Fruit fly (Drosophila melanogaster) whole organism, pupa: Measurements from ENCODE around the gene CG5934.

ENCODE experiments used
- CG10348 ChIP-seq: fragments of 200-800 bp; sonication (Bioruptor generic); IDR thresholded peaks from 2 replicates; pipeline ENCODE4 v1.3.6; 2022; ENCODE audit warnings: missing biosample characterization, missing genetic modification characterization
- CG12605 ChIP-seq: fragments of 200-800 bp; sonication (Bioruptor generic); IDR thresholded peaks from 2 replicates; pipeline ENCODE4 v1.3.6; 2022; ENCODE audit warnings: missing biosample characterization, missing genetic modification characterization
- CG13204 ChIP-seq: fragments of 200-800 bp; sonication (Bioruptor generic); optimal IDR thresholded peaks from 2 replicates; lab custom pipeline; 2018; ENCODE audit warnings: missing biosample characterization, mild to moderate bottlenecking, missing genetic modification characterization, moderate library complexity
- CG14655 ChIP-seq: fragments of 200-800 bp; sonication (Bioruptor generic); optimal IDR thresholded peaks from 3 replicates; lab custom pipeline; 2017; ENCODE audit warnings: mild to moderate bottlenecking, missing biosample characterization, missing genetic modification reagents, missing genetic modification characterization
- CG15710 ChIP-seq: fragments of 200-800 bp; sonication (Bioruptor generic); optimal IDR thresholded peaks from 2 replicates; lab custom pipeline; 2018; ENCODE audit warnings: missing biosample characterization, mild to moderate bottlenecking, missing genetic modification characterization, moderate library complexity
- CG17806 ChIP-seq: fragments of 200-800 bp; sonication (Bioruptor generic); optimal IDR thresholded peaks from 2 replicates; lab custom pipeline; 2018; ENCODE audit warnings: missing biosample characterization, mild to moderate bottlenecking, missing genetic modification characterization, moderate library complexity
- CG32121 ChIP-seq: fragments of 200-800 bp; sonication (Bioruptor generic); IDR thresholded peaks from 2 replicates; pipeline ENCODE4 v1.3.6; 2022; ENCODE audit warnings: missing biosample characterization, missing genetic modification characterization
- CG34367 ChIP-seq: fragments of 200-800 bp; sonication (Bioruptor generic); optimal IDR thresholded peaks from 2 replicates; lab custom pipeline; 2018; ENCODE audit warnings: missing biosample characterization, mild to moderate bottlenecking, missing genetic modification characterization
- CG4496 ChIP-seq: fragments of 200-800 bp; sonication (Bioruptor generic); IDR thresholded peaks from 3 replicates; pipeline ENCODE4 v1.3.6; 2022; ENCODE audit warnings: missing biosample characterization, missing genetic modification characterization
- CG8159 ChIP-seq: fragments of 200-800 bp; sonication (Bioruptor generic); optimal IDR thresholded peaks from 3 replicates; lab custom pipeline; 2018; ENCODE audit warnings: missing biosample characterization, mild to moderate bottlenecking, missing genetic modification characterization, moderate library complexity
- CG8301 ChIP-seq: fragments of 200-800 bp; sonication (Bioruptor generic); optimal IDR thresholded peaks from 2 replicates; lab custom pipeline; 2018; ENCODE audit warnings: missing biosample characterization, mild to moderate bottlenecking, missing genetic modification characterization
- CG9948 ChIP-seq: fragments of 200-800 bp; sonication (Bioruptor generic); optimal IDR thresholded peaks from 2 replicates; lab custom pipeline; 2018; ENCODE audit warnings: missing biosample characterization, mild to moderate bottlenecking, missing genetic modification characterization, moderate library complexity
- D1 ChIP-seq: fragments of 200-800 bp; sonication (Bioruptor generic); optimal IDR thresholded peaks from 2 replicates; lab custom pipeline; 2018; ENCODE audit warnings: missing biosample characterization, mild to moderate bottlenecking, missing genetic modification characterization, moderate library complexity
- EcR ChIP-seq: fragments of 200-800 bp; sonication (Bioruptor generic); optimal IDR thresholded peaks from 3 replicates; lab custom pipeline; 2019; ENCODE audit warnings: missing biosample characterization, missing genetic modification characterization, mild to moderate bottlenecking, moderate library complexity, missing genetic modification reagents
- Ets98B ChIP-seq: fragments of 200-800 bp; sonication (Bioruptor generic); IDR thresholded peaks from 2 replicates; pipeline ENCODE4 v1.3.6; 2022; ENCODE audit warnings: missing biosample characterization, missing genetic modification characterization
- Pif1A ChIP-seq: fragments of 200-800 bp; sonication (Bioruptor generic); optimal IDR thresholded peaks from 3 replicates; lab custom pipeline; 2016; ENCODE audit warnings: missing biosample characterization, missing genetic modification characterization
- Pif1B ChIP-seq: fragments of 200-800 bp; sonication (Bioruptor generic); optimal IDR thresholded peaks from 3 replicates; lab custom pipeline; 2016; ENCODE audit warnings: missing biosample characterization, missing genetic modification characterization
- Snoo ChIP-seq: fragments of 200-800 bp; sonication (Bioruptor generic); optimal IDR thresholded peaks from 3 replicates; lab custom pipeline; 2017; ENCODE audit warnings: missing biosample characterization, mild to moderate bottlenecking, missing genetic modification characterization, inconsistent platforms
- fd96Ca ChIP-seq: fragments of 200-800 bp; sonication (Bioruptor generic); IDR thresholded peaks from 3 replicates; pipeline ENCODE4 v1.3.6; 2022; ENCODE audit warnings: missing biosample characterization, missing genetic modification characterization
- gl ChIP-seq: fragments of 200-800 bp; sonication (Bioruptor generic); optimal IDR thresholded peaks from 2 replicates; lab custom pipeline; 2018; ENCODE audit warnings: missing biosample characterization, mild to moderate bottlenecking, missing genetic modification characterization
- rn ChIP-seq: fragments of 200-800 bp; sonication (Bioruptor generic); IDR thresholded peaks from 2 replicates; pipeline ENCODE4 v1.3.6; 2022; ENCODE audit warnings: missing biosample characterization, missing genetic modification characterization

Gene CG5934

dm6 chr3R:27283645-27284044, 10.1 kb downstream of the CG5934 start, which contains the start of gene CG3368:
CG3368 (plus strand) TSS chr3R:27283780.
- TF ChIP-seq CG10348: no peak
- no peak for TF ChIP-seq CG32121 (GFP tag; lab: Robert Waterston, UW)
- no peak for TF ChIP-seq CG14655 (GFP tag; lab: Kevin White, UChicago)
- no peak for TF ChIP-seq D1
- TF ChIP-seq CG8301 (tag; lab: Kevin White, UChicago): no peak
- TF ChIP-seq gl (tag; lab: Kevin White, UChicago): no peak
- TF ChIP-seq CG34367 (tag; lab: Kevin White, UChicago): no peak
- no peak for TF ChIP-seq Snoo (tag; lab: Kevin White, UChicago)
- TF ChIP-seq CG8159 (tag; lab: Kevin White, UChicago): no peak
- TF ChIP-seq CG15710 (tag; lab: Kevin White, UChicago): no peak
- no peak for TF ChIP-seq Pif1B
- TF ChIP-seq fd96Ca (GFP tag; lab: Robert Waterston, UW): no peak
- TF ChIP-seq rn: no peak
- TF ChIP-seq CG4496 (GFP tag; lab: Robert Waterston, UW): no peak
- no peak for TF ChIP-seq CG17806 (tag; lab: Kevin White, UChicago)
- TF ChIP-seq Pif1A (GFP tag; lab: Kevin White, UChicago): no peak
- no peak for TF ChIP-seq EcR
- TF ChIP-seq CG9948 (tag; lab: Kevin White, UChicago): no peak

DNA sequence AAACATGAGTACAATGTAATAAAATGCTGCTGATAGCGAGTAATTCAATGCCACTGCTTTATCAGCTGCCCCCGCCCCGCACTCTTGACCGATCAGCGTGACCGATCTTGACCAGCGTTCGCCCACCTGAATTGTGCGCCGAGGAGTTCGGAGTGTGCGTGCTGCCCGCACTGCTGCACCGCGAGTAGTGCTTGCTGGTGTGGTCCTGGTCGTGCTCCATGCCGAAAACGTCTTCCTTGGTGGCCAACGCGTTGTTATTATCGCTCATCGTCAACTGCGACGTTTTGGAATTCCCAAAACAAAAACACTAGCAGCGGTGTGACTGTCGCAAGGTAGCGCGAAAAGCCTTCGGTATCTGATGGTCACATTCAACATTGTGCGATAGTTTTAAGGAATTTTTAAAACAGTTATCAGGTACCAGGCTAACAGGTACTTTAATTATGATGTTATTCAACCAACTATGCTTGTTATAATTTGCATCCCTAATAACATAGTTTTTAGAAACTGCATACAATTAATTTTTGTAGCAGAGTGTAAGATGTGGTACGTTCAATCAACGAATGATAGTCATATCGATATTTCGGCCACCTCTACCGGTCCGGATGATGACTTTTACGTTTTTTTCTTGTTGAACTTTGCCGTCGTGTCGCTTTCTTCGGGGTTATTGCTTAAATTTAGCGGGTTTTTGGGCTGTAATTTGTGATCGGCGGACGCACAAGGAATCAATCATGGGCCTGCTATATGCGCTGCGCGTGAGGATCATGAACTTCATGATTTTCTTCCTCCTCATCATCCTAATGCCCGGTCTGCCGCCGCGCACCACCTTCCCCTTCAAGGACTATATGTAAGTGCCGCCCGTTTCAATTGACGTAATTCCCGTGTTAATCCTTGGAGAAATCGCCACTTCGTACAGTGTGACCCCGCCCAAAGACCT, 15.0 kb downstream of the CG5934 start, which contains the start of the genes bigmax and Hmu:
TSS of gene bigmax (minus strand) at position 325 of the 934 bp plus-strand sequence.
TSS of gene Hmu (plus strand) at position 568 of the 934 bp plus-strand sequence.
- TF ChIP-seq gl (tag; lab: Kevin White, UChicago): peak; percentile 43
- TF ChIP-seq CG8159 (tag; lab: Kevin White, UChicago): peak; percentile 62
- peak; percentile 36 for TF ChIP-seq Pif1B
- TF ChIP-seq CG15710 (tag; lab: Kevin White, UChicago): peak; percentile 67
- TF ChIP-seq CG32121 (GFP tag; lab: Robert Waterston, UW): peak; percentile 78
- TF ChIP-seq EcR: peak; percentile 66
- TF ChIP-seq CG17806 (tag; lab: Kevin White, UChicago): peak; percentile 60
- peak; percentile 62 for TF ChIP-seq CG9948 (tag; lab: Kevin White, UChicago)
- peak; percentile 80 for TF ChIP-seq Ets98B (GFP tag; lab: Robert Waterston, UW)
- peak; percentile 65 for TF ChIP-seq Snoo (tag; lab: Kevin White, UChicago)
- TF ChIP-seq Pif1A (GFP tag; lab: Kevin White, UChicago): peak; percentile 65
- TF ChIP-seq CG12605 (GFP tag; lab: Robert Waterston, UW): peak; percentile 42; the same call in 1 of the 2 replicates
- peak; percentile 69 for TF ChIP-seq CG14655 (GFP tag; lab: Kevin White, UChicago)
- TF ChIP-seq fd96Ca (GFP tag; lab: Robert Waterston, UW): peak; percentile 75
- TF ChIP-seq rn: peak; percentile 45; the same call in 1 of the 2 replicates
- peak; percentile 67 for TF ChIP-seq CG8301 (tag; lab: Kevin White, UChicago)
- TF ChIP-seq CG34367 (tag; lab: Kevin White, UChicago): peak; percentile 53
- TF ChIP-seq CG10348: no peak
- peak; percentile 83 for TF ChIP-seq CG4496 (GFP tag; lab: Robert Waterston, UW)
- no peak for TF ChIP-seq D1
- TF ChIP-seq CG13204 (GFP tag; lab: Kevin White, UChicago): no peak
- TF ChIP-seq, all 21 proteins: peak for 18

dm6 chr3R:27289638-27290037, 16.1 kb downstream of the CG5934 start:
- no peak for TF ChIP-seq CG10348
- TF ChIP-seq gl (tag; lab: Kevin White, UChicago): no peak
- TF ChIP-seq CG8159 (tag; lab: Kevin White, UChicago): no peak
- no peak for TF ChIP-seq rn
- no peak for TF ChIP-seq CG34367 (tag; lab: Kevin White, UChicago)
- TF ChIP-seq CG9948 (tag; lab: Kevin White, UChicago): peak; percentile 16
- no peak for TF ChIP-seq D1
- TF ChIP-seq CG8301 (tag; lab: Kevin White, UChicago): peak; percentile 80
- TF ChIP-seq Snoo (tag; lab: Kevin White, UChicago): no peak
- TF ChIP-seq CG15710 (tag; lab: Kevin White, UChicago): no peak
- 0 out of 3 replicates have a peak, but pooled peaks have one; percentile 41 for TF ChIP-seq fd96Ca (GFP tag; lab: Robert Waterston, UW)
- TF ChIP-seq CG12605 (GFP tag; lab: Robert Waterston, UW): peak; percentile 43; the same call in 1 of the 2 replicates
- no peak for TF ChIP-seq CG13204 (GFP tag; lab: Kevin White, UChicago)
- peak; percentile 75 for TF ChIP-seq CG14655 (GFP tag; lab: Kevin White, UChicago)
- TF ChIP-seq Pif1B: peak; percentile 32
- TF ChIP-seq CG4496 (GFP tag; lab: Robert Waterston, UW): peak; percentile 76; the same call in 2 of the 3 replicates
- peak; percentile 55; the same call in 1 of the 2 replicates for TF ChIP-seq Ets98B (GFP tag; lab: Robert Waterston, UW)
- no peak for TF ChIP-seq CG17806 (tag; lab: Kevin White, UChicago)
- TF ChIP-seq CG32121 (GFP tag; lab: Robert Waterston, UW): no peak
- TF ChIP-seq Pif1A (GFP tag; lab: Kevin White, UChicago): peak; percentile 40
- TF ChIP-seq, all 21 proteins: peak for 9

DNA sequence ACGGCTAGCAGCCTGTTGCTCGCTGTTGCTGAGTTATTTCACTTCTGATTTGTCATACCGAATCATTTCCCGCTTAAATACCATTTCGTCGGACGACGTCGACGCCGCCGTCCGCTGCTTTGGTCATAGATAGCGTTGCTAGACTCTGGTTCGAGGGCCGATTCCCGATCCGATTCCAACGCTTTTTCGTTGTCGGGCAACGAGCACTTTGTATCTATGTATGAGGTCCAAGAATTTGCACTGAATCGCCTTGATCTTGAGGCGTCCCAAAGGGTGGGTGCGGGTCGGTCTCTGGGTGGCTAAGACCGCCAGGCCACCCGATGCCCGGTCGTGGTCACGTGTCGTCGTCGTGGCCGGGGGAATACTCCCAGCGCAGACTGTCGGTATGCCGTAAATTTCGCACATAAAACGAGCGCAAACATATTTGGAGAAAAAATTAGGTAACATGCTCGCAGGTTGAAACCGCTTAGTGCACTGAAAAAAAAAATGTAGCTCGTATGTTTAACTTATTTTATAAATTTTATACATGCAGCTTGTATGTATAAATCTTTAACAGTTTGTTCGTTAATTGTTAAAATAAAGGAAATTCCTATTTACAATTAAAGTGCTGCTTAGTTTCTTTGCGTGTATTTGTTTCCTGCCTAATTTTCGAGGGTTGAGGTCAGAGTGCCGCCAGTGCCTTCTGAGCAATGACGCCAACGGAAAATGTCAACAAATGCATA, 18.8 kb downstream of the CG5934 start, which contains the start of gene CG3348:
TSS of gene CG3348 (minus strand) at position 51 of the 722 bp plus-strand sequence.
- TF ChIP-seq CG17806 (tag; lab: Kevin White, UChicago) (no peak), CG8159 (tag; lab: Kevin White, UChicago) (peak; percentile 3), rn (no peak), CG4496 (GFP tag; lab: Robert Waterston, UW) (0 out of 3 replicates have a peak, but pooled peaks have one; percentile 44), CG10348 (no peak)
